Worm (Caenorhabditis elegans): ENCODE measurements around the gene hal-2.

- TF ChIP-seq snpc-4 (tag; optimal IDR thresholded peaks at IDR 0.05) (no peak), rbr-2 (tag; optimal IDR thresholded peaks at IDR 0.05) (no peak), egl-27 (tag; optimal IDR thresholded peaks at IDR 0.05) (no peak), fos-1 (tag; optimal IDR thresholded peaks at IDR 0.05) (no peak), F44E2.7 (GFP tag; IDR thresholded peaks at IDR 0.05) (no peak), Y105C5A.15 (GFP tag; IDR thresholded peaks at IDR 0.05) (no peak), ceh-82 (tag; optimal IDR thresholded peaks at IDR 0.05) (no peak)
These were observed 48.0 kb upstream of the hal-2 start, which contains the start of gene ZK1128.7 for ce11 chrIII:10136778-10137177.
